Worm (Caenorhabditis elegans) whole organism, L3 larva: ENCODE data around the gene rap-3.

ENCODE experiments used
- ama-1 ChIP-seq: fragments of 150-350 bp; optimal IDR thresholded peaks from 2 replicates; lab custom pipeline; 2018
- egl-27 ChIP-seq: sonication (generic microtip); optimal IDR thresholded peaks from 4 replicates; lab custom pipeline; 2017; ENCODE audit warnings: missing biosample characterization, missing genetic modification reagents, missing genetic modification characterization
- elt-1 ChIP-seq: fragments of 150-350 bp; optimal IDR thresholded peaks from 2 replicates; lab custom pipeline; 2014; ENCODE audit warnings: missing biosample characterization, missing genetic modification characterization
- fkh-10 ChIP-seq: sonication (generic microtip); optimal IDR thresholded peaks from 2 replicates; lab custom pipeline; 2017; ENCODE audit warnings: missing biosample characterization, missing genetic modification reagents, missing genetic modification characterization
- mdl-1 ChIP-seq: fragments of 150-350 bp; optimal IDR thresholded peaks from 2 replicates; lab custom pipeline; 2014; ENCODE audit warnings: missing biosample characterization, missing genetic modification characterization
- nhr-25 ChIP-seq: sonication (generic microtip); optimal IDR thresholded peaks from 2 replicates; lab custom pipeline; 2017; ENCODE audit warnings: missing biosample characterization, missing genetic modification characterization
- pha-4 ChIP-seq: fragments of 150-350 bp; optimal IDR thresholded peaks from 2 replicates; lab custom pipeline; 2014; ENCODE audit warnings: missing biosample characterization, missing genetic modification reagents, missing genetic modification characterization
- pqm-1 ChIP-seq: fragments of 150-350 bp; optimal IDR thresholded peaks from 2 replicates; lab custom pipeline; 2017; ENCODE audit warnings: missing biosample characterization, missing genetic modification characterization, inconsistent platforms

- TF ChIP-seq elt-1 (tag; lab: Kevin White, UChicago), result no peak
- no peak for TF ChIP-seq nhr-25 (tag; lab: Kevin White, UChicago)
- no peak for TF ChIP-seq pqm-1 (tag; lab: Kevin White, UChicago)
- no peak for TF ChIP-seq pha-4 (tag; lab: Kevin White, UChicago)
- TF ChIP-seq fkh-10 (GFP tag; lab: Kevin White, UChicago), result no peak
- no peak for TF ChIP-seq egl-27
- TF ChIP-seq ama-1, result no peak
- no peak for TF ChIP-seq mdl-1 (tag; lab: Kevin White, UChicago)
Observed at ce11 chrIV:11210781-11211256, 33.8 kb downstream of the rap-3 start, which contains the start of gene adk-1.
